Fruit fly (Drosophila melanogaster) whole organism, embryonic: ENCODE data around the gene Caf1-55.
A peak's percentile ranks its signal among the peaks of the same experiment; 100 is the strongest.

Experiments
- Ada2b ChIP-seq: fragments of 200-800 bp; sonication (Bioruptor generic); IDR thresholded peaks from 2 replicates; pipeline ENCODE4 v1.3.6; 2022; ENCODE audit warnings: missing biosample characterization, missing genetic modification characterization
- Blimp-1 ChIP-seq: fragments of 200-800 bp; sonication (Bioruptor generic); optimal IDR thresholded peaks from 3 replicates; lab custom pipeline; 2018; ENCODE audit warnings: missing biosample characterization, missing genetic modification characterization, mild to moderate bottlenecking, moderate library complexity, missing genetic modification reagents
- CG11696 ChIP-seq: fragments of 200-800 bp; sonication (Bioruptor generic); IDR thresholded peaks from 2 replicates; pipeline ENCODE4 v1.3.6; 2022; ENCODE audit warnings: missing biosample characterization, missing genetic modification characterization
- CG12104 ChIP-seq: fragments of 200-800 bp; sonication (Bioruptor generic); optimal IDR thresholded peaks from 3 replicates; lab custom pipeline; 2016; ENCODE audit warnings: missing biosample characterization, missing genetic modification characterization
- CG1647 ChIP-seq: fragments of 200-800 bp; sonication (Bioruptor generic); optimal IDR thresholded peaks from 3 replicates; lab custom pipeline; 2016; ENCODE audit warnings: missing biosample characterization, missing genetic modification characterization
- CG16813 ChIP-seq: fragments of 200-800 bp; sonication (Bioruptor generic); IDR thresholded peaks from 3 replicates; pipeline ENCODE4 v1.3.6; 2022; ENCODE audit warnings: missing biosample characterization, missing genetic modification characterization; ENCODE audit not compliant: partially characterized antibody
- CG17829 ChIP-seq: fragments of 200-800 bp; optimal IDR thresholded peaks from 2 replicates; lab custom pipeline; 2019; ENCODE audit warnings: missing biosample characterization, mild to moderate bottlenecking, missing genetic modification characterization, moderate library complexity
- CG18619 ChIP-seq: fragments of 200-800 bp; sonication (Bioruptor generic); optimal IDR thresholded peaks from 3 replicates; lab custom pipeline; 2017; ENCODE audit warnings: missing biosample characterization, mild to moderate bottlenecking, missing genetic modification characterization
- CG3726 ChIP-seq: fragments of 200-800 bp; sonication (Bioruptor generic); IDR thresholded peaks from 3 replicates; pipeline ENCODE4, ENCODE4 v1.3.6; 2022; ENCODE audit warnings: missing biosample characterization, missing genetic modification characterization
- CG4617 ChIP-seq: fragments of 200-800 bp; sonication (Bioruptor generic); optimal IDR thresholded peaks from 3 replicates; lab custom pipeline; 2016; ENCODE audit warnings: missing biosample characterization, missing genetic modification characterization, borderline replicate concordance
- CG6272 ChIP-seq: fragments of 200-800 bp; sonication (Bioruptor generic); IDR thresholded peaks from 2 replicates; pipeline ENCODE4 v1.3.6; 2022; ENCODE audit warnings: missing biosample characterization, missing genetic modification characterization
- CG7372 ChIP-seq: fragments of 200-800 bp; sonication (Bioruptor generic); IDR thresholded peaks from 2 replicates; pipeline ENCODE4 v1.3.6; 2022; ENCODE audit warnings: missing biosample characterization, missing genetic modification characterization
- CG8089 ChIP-seq: fragments of 200-800 bp; sonication (Bioruptor generic); optimal IDR thresholded peaks from 3 replicates; lab custom pipeline; 2016; ENCODE audit warnings: missing biosample characterization, missing genetic modification characterization
- CG9727 ChIP-seq: fragments of 200-800 bp; sonication (Bioruptor generic); optimal IDR thresholded peaks from 3 replicates; lab custom pipeline; 2017; ENCODE audit warnings: missing biosample characterization, mild to moderate bottlenecking, missing genetic modification characterization
- CTCF ChIP-seq: fragments of 200-800 bp; sonication (Bioruptor generic); optimal IDR thresholded peaks from 2 replicates; lab custom pipeline; 2017; ENCODE audit warnings: missing biosample characterization, mild to moderate bottlenecking, missing genetic modification characterization, moderate library complexity
- Dp ChIP-seq: fragments of 200-800 bp; sonication (Bioruptor generic); optimal IDR thresholded peaks from 2 replicates; lab custom pipeline; 2018; ENCODE audit warnings: missing biosample characterization, mild to moderate bottlenecking, missing genetic modification characterization, moderate library complexity
- Dref ChIP-seq: fragments of 200-800 bp; sonication (Bioruptor generic); IDR thresholded peaks from 2 replicates; pipeline ENCODE4 v1.3.6; 2022; ENCODE audit warnings: missing biosample characterization, missing genetic modification characterization
- Hr3 ChIP-seq: fragments of 200-800 bp; sonication (Bioruptor generic); optimal IDR thresholded peaks from 3 replicates; lab custom pipeline; 2016; ENCODE audit warnings: missing biosample characterization, missing genetic modification characterization
- Hr51 ChIP-seq, 2 experiments: fragments of 200-800 bp; sonication (Bioruptor generic); optimal IDR thresholded peaks; 2 replicates in 1 of 2; 3 replicates in 1 of 2; lab custom pipeline; 2016 to 2018; ENCODE audit warnings: missing biosample characterization in 2 of 2, missing genetic modification characterization in 2 of 2, mild to moderate bottlenecking in 1 of 2, moderate library complexity in 1 of 2
- Hr78 ChIP-seq, 2 experiments: fragments of 200-800 bp in 1 of 2; fragments of >200 bp in 1 of 2; sonication (Bioruptor generic) in 1 of 2; optimal IDR thresholded peaks; 2 replicates each; lab custom pipeline; 2017 to 2019; ENCODE audit warnings: missing biosample characterization in 2 of 2, missing genetic modification characterization in 2 of 2, mild to moderate bottlenecking in 1 of 2, moderate library complexity in 1 of 2
- Jarid2 ChIP-seq: fragments of 200-800 bp; sonication (Bioruptor generic); optimal IDR thresholded peaks from 3 replicates; lab custom pipeline; 2017; ENCODE audit warnings: mild to moderate bottlenecking, missing biosample characterization, missing genetic modification reagents, missing genetic modification characterization
- Meics ChIP-seq: fragments of 200-800 bp; sonication (Bioruptor generic); optimal IDR thresholded peaks from 2 replicates; lab custom pipeline; 2017; ENCODE audit warnings: missing biosample characterization, mild to moderate bottlenecking, missing genetic modification characterization
- Nf-YB ChIP-seq: fragments of 200-800 bp; sonication (Bioruptor generic); optimal IDR thresholded peaks from 3 replicates; lab custom pipeline; 2019; ENCODE audit warnings: missing biosample characterization, mild to moderate bottlenecking, missing genetic modification characterization, moderate library complexity
- Nf-YC ChIP-seq: fragments of 200-800 bp; optimal IDR thresholded peaks from 3 replicates; lab custom pipeline; 2019; ENCODE audit warnings: missing biosample characterization, mild to moderate bottlenecking, missing genetic modification characterization, moderate library complexity
- Ptx1 ChIP-seq: fragments of 200-800 bp; sonication (Bioruptor generic); IDR thresholded peaks from 2 replicates; pipeline ENCODE4 v1.3.6; 2022; ENCODE audit warnings: missing biosample characterization, missing genetic modification characterization
- Six4 ChIP-seq: fragments of 200-800 bp; sonication (Bioruptor generic); optimal IDR thresholded peaks from 2 replicates; lab custom pipeline; 2016; ENCODE audit warnings: missing biosample characterization, missing genetic modification characterization
- TFAM ChIP-seq: fragments of 200-800 bp; sonication (Bioruptor generic); optimal IDR thresholded peaks from 2 replicates; lab custom pipeline; 2017; ENCODE audit warnings: missing biosample characterization, missing genetic modification characterization, inconsistent platforms
- Usf ChIP-seq: fragments of 200-800 bp; sonication (Bioruptor generic); optimal IDR thresholded peaks from 2 replicates; lab custom pipeline; 2017; ENCODE audit warnings: missing genotype, missing biosample characterization, missing genetic modification characterization
- YL-1 ChIP-seq: fragments of 200-800 bp; sonication (Bioruptor generic); optimal IDR thresholded peaks from 3 replicates; lab custom pipeline; 2017; ENCODE audit warnings: missing biosample characterization, mild to moderate bottlenecking, missing genetic modification characterization
- amos ChIP-seq: fragments of 200-800 bp; sonication (Bioruptor generic); IDR thresholded peaks from 2 replicates; pipeline ENCODE4 v1.3.6; 2022; ENCODE audit warnings: missing biosample characterization, missing genetic modification characterization; ENCODE audit not compliant: partially characterized antibody
- bcd ChIP-seq: fragments of 200-800 bp; sonication (Bioruptor generic); optimal IDR thresholded peaks from 2 replicates; lab custom pipeline; 2017; ENCODE audit warnings: missing biosample characterization, mild to moderate bottlenecking, missing genetic modification characterization
- cato ChIP-seq: fragments of 200-800 bp; sonication (Bioruptor generic); optimal IDR thresholded peaks from 2 replicates; lab custom pipeline; 2016; ENCODE audit warnings: missing biosample characterization, missing genetic modification characterization, borderline replicate concordance
- ci ChIP-seq: fragments of 200-800 bp; sonication (Bioruptor generic); IDR thresholded peaks from 3 replicates; pipeline ENCODE4 v1.3.6; 2022; ENCODE audit warnings: missing biosample characterization, missing genetic modification characterization
- en ChIP-seq: fragments of 200-800 bp; sonication (Bioruptor generic); optimal IDR thresholded peaks from 2 replicates; lab custom pipeline; 2016; ENCODE audit warnings: missing biosample characterization, missing genetic modification characterization
- fd64A ChIP-seq: fragments of 200-800 bp; sonication (Bioruptor generic); optimal IDR thresholded peaks from 3 replicates; lab custom pipeline; 2018; ENCODE audit warnings: missing biosample characterization, mild to moderate bottlenecking, missing genetic modification characterization
- gem ChIP-seq: fragments of 200-800 bp; sonication (Bioruptor generic); optimal IDR thresholded peaks from 2 replicates; lab custom pipeline; 2019; ENCODE audit warnings: missing biosample characterization, mild to moderate bottlenecking, missing genetic modification characterization, moderate library complexity
- gt ChIP-seq: fragments of 200-800 bp; sonication (Bioruptor generic); IDR thresholded peaks from 2 replicates; pipeline ENCODE4 v1.3.6; 2022; ENCODE audit warnings: missing biosample characterization, missing genetic modification characterization
- jumu ChIP-seq: fragments of 200-800 bp; sonication (Bioruptor generic); optimal IDR thresholded peaks from 3 replicates; lab custom pipeline; 2016; ENCODE audit warnings: missing biosample characterization, missing genetic modification characterization
- luna ChIP-seq: fragments of 200-800 bp; sonication (Bioruptor generic); optimal IDR thresholded peaks from 2 replicates; lab custom pipeline; 2016; ENCODE audit warnings: missing biosample characterization, missing genetic modification characterization
- pb ChIP-seq: fragments of 200-800 bp; sonication (Bioruptor generic); optimal IDR thresholded peaks from 3 replicates; lab custom pipeline; 2016; ENCODE audit warnings: missing biosample characterization, missing genetic modification characterization
- phol ChIP-seq: fragments of 200-800 bp; sonication (Bioruptor generic); optimal IDR thresholded peaks from 3 replicates; lab custom pipeline; 2018; ENCODE audit warnings: missing biosample characterization, mild to moderate bottlenecking, missing genetic modification characterization, moderate library complexity
- pnt ChIP-seq: fragments of 200-800 bp; sonication (Bioruptor generic); optimal IDR thresholded peaks from 3 replicates; lab custom pipeline; 2016; ENCODE audit warnings: missing biosample characterization, missing genetic modification characterization
- psq ChIP-seq: fragments of 200-800 bp; sonication (Bioruptor generic); optimal IDR thresholded peaks from 2 replicates; lab custom pipeline; 2017; ENCODE audit warnings: missing biosample characterization, missing genetic modification characterization
- ranshi ChIP-seq: fragments of 200-800 bp; sonication (Bioruptor generic); IDR thresholded peaks from 2 replicates; pipeline ENCODE4 v1.3.6; 2022; ENCODE audit warnings: missing biosample characterization, missing genetic modification characterization
- sug ChIP-seq: fragments of 200-800 bp; optimal IDR thresholded peaks from 2 replicates; lab custom pipeline; 2019; ENCODE audit warnings: missing biosample characterization, mild to moderate bottlenecking, missing genetic modification characterization, moderate library complexity
- tna ChIP-seq: fragments of 200-800 bp; sonication (Bioruptor generic); IDR thresholded peaks from 2 replicates; pipeline ENCODE4 v1.3.6; 2022; ENCODE audit warnings: missing biosample characterization, missing genetic modification characterization; ENCODE audit not compliant: partially characterized antibody
- tup ChIP-seq: fragments of 200-800 bp; sonication (Bioruptor generic); optimal IDR thresholded peaks from 2 replicates; lab custom pipeline; 2016; ENCODE audit warnings: missing biosample characterization, mild to moderate bottlenecking, missing genetic modification characterization, moderate library complexity
- tx ChIP-seq: fragments of 200-800 bp; sonication (Bioruptor generic); optimal IDR thresholded peaks from 2 replicates; lab custom pipeline; 2016; ENCODE audit warnings: missing biosample characterization, missing genetic modification characterization
- vnd ChIP-seq: fragments of 200-800 bp; sonication (Bioruptor generic); IDR thresholded peaks from 3 replicates; pipeline ENCODE4 v1.3.6; 2022; ENCODE audit warnings: missing biosample characterization, missing genetic modification characterization; ENCODE audit not compliant: partially characterized antibody
- zfh2 ChIP-seq: fragments of 200-800 bp; sonication (Bioruptor generic); optimal IDR thresholded peaks from 2 replicates; lab custom pipeline; 2016; ENCODE audit warnings: missing biosample characterization, missing genetic modification characterization

The Caf1-55 gene

DNA sequence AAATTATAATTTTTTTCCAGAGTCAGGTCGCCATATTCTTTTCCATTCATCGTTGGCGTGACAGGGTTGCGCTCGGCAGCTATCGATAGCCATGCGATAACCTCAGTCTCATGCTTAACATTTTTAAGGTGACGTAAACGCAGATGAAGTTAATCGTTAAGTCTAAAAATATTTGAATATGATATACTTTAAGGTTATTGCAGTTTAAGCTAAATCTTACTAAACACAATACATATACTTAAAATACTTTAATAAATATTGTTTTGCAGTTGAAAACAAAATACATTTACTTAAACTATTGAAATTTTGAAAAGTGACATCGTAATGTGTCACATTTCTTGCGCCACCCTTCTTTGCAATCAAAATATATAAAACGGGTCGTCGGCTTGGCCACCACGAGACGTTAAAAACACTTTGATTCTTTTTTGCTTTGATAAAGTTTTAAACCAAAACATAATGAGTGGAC lies 49.8 kb downstream of the Caf1-55 start, which contains the start of the genes Cp190 and CG4338 (continued):
- TF ChIP-seq cato (GFP tag; lab: Kevin White, UChicago) (peak; percentile 96), Hr51 (GFP tag; optimal IDR thresholded peaks at IDR 0.05; lab: Kevin White, UChicago) (peak; percentile 94 to 98), Hr3 (peak; percentile 98), CG12104 (peak; percentile 98), Six4 (peak; percentile 98), Dref (peak; percentile 94), tup (GFP tag; lab: Kevin White, UChicago) (peak; percentile 91), luna (GFP tag; lab: Kevin White, UChicago) (peak; percentile 65), psq (peak; percentile 91), vnd (peak; percentile 60), ranshi (GFP tag; lab: Robert Waterston, UW) (peak; percentile 96), Nf-YB (GFP tag; lab: Kevin White, UChicago) (peak; percentile 89), Jarid2 (GFP tag; lab: Kevin White, UChicago) (peak; percentile 84), CG9727 (peak; percentile 99), en (GFP tag; lab: Kevin White, UChicago) (peak; percentile 44), amos (GFP tag; lab: Robert Waterston, UW) (peak; percentile 88), gt (GFP tag; lab: Robert Waterston, UW) (peak; percentile 91), CG18619 (GFP tag; lab: Kevin White, UChicago) (peak; percentile 98), YL-1 (GFP tag; lab: Kevin White, UChicago) (peak; percentile 97), ci (GFP tag; lab: Robert Waterston, UW) (peak; percentile 95), CG17829 (tag; lab: Kevin White, UChicago) (peak; percentile 99), tna (GFP tag; lab: Robert Waterston, UW) (peak; percentile 49), pnt (GFP tag; lab: Kevin White, UChicago) (peak; percentile 83), CG11696 (GFP tag; lab: Robert Waterston, UW) (peak; percentile 80), sug (peak; percentile 99), CG7372 (GFP tag; lab: Robert Waterston, UW) (peak; percentile 98), CG8089 (peak; percentile 83), Dp (GFP tag; lab: Kevin White, UChicago) (peak; percentile 52), Nf-YC (tag; lab: Kevin White, UChicago) (peak; percentile 94), jumu (GFP tag; lab: Kevin White, UChicago) (peak; percentile 86), tx (GFP tag; lab: Kevin White, UChicago) (peak; percentile 89), CG6272 (GFP tag; lab: Robert Waterston, UW) (peak; percentile 94), Meics (peak; percentile 98), zfh2 (GFP tag; lab: Kevin White, UChicago) (peak; percentile 92), bcd (GFP tag; lab: Kevin White, UChicago) (peak; percentile 97), fd64A (GFP tag; lab: Kevin White, UChicago) (peak; percentile 85), TFAM (GFP tag; lab: Kevin White, UChicago) (peak; percentile 86), Hr78 (GFP tag; optimal IDR thresholded peaks at IDR 0.05; lab: Kevin White, UChicago) (peak in 1 of 2 experiments; percentile 92), CG1647 (GFP tag; lab: Kevin White, UChicago) (peak; percentile 91), CG4617 (peak; percentile 98), Ptx1 (GFP tag; lab: Robert Waterston, UW) (peak; percentile 98), phol (tag; lab: Kevin White, UChicago) (peak; percentile 100), CG16813 (GFP tag; lab: Robert Waterston, UW) (peak; percentile 85), Usf (GFP tag; lab: Kevin White, UChicago) (peak; percentile 95), CG3726 (GFP tag; lab: Robert Waterston, UW) (peak; percentile 96), gem (peak; percentile 99), Ada2b (peak; percentile 94), CTCF (GFP tag; lab: Kevin White, UChicago) (peak; percentile 68), pb (GFP tag; lab: Kevin White, UChicago) (peak; percentile 72), Blimp-1 (GFP tag; lab: Kevin White, UChicago) (peak; percentile 97)
